Worm (Caenorhabditis elegans) whole organism, L4 larva: ENCODE measurements around the gene nspc-18.
A peak's percentile ranks its signal among the peaks of the same experiment; 100 is the strongest.

Experiments used
- F26F4.8 ChIP-seq: fragments of 200-800 bp; sonication (Bioruptor generic); conservative IDR thresholded peaks from 2 replicates; pipeline ENCODE4 v1.3.6; 2022; ENCODE audit warnings: missing genetic modification characterization, missing compliant biosample characterization
- F37D6.2 ChIP-seq: sonication (generic microtip); optimal IDR thresholded peaks from 2 replicates; lab custom pipeline; 2016; ENCODE audit warnings: mild to moderate bottlenecking, missing genetic modification characterization, missing compliant biosample characterization
- F44E2.7 ChIP-seq: fragments of 200-800 bp; sonication (Bioruptor generic); IDR thresholded peaks from 2 replicates; pipeline ENCODE4 v2.1.2; 2022; ENCODE audit warnings: missing genetic modification characterization, missing compliant biosample characterization
- T20F7.1 ChIP-seq: fragments of 200-800 bp; sonication (Bioruptor generic); optimal IDR thresholded peaks from 2 replicates; lab custom pipeline; 2018; ENCODE audit warnings: mild to moderate bottlenecking, missing genetic modification characterization, missing compliant biosample characterization
- T26A8.4 ChIP-seq: fragments of 200-800 bp; sonication (Bioruptor generic); IDR thresholded peaks from 2 replicates; pipeline ENCODE4 v1.3.6; 2022; ENCODE audit warnings: missing genetic modification characterization, missing compliant biosample characterization
- Y105C5A.15 ChIP-seq: fragments of 200-800 bp; sonication (Bioruptor generic); IDR thresholded peaks from 2 replicates; pipeline ENCODE4 v1.3.6; 2022; ENCODE audit warnings: missing genetic modification characterization, missing compliant biosample characterization
- Y48G9A.11 ChIP-seq: fragments of 200-800 bp; sonication (Bioruptor generic); IDR thresholded peaks from 2 replicates; pipeline ENCODE4 v1.3.6; 2022; ENCODE audit warnings: missing genetic modification reagents, missing genetic modification characterization, missing compliant biosample characterization
- ZK546.5 ChIP-seq, 2 experiments: sonication (generic microtip); optimal IDR thresholded peaks; 2 replicates each; lab custom pipeline; 2017; ENCODE audit warnings: missing biosample characterization in 2 of 2, missing genetic modification characterization in 2 of 2
- aha-1 ChIP-seq: fragments of 150-350 bp; peaks from one replicate; lab custom pipeline; 2014; ENCODE audit warnings: missing biosample characterization, missing genetic modification characterization
- ceh-20 ChIP-seq: fragments of 200-800 bp; sonication (Bioruptor generic); IDR thresholded peaks from 2 replicates; pipeline ENCODE4 v1.3.6; 2022; ENCODE audit warnings: missing genetic modification reagents, missing genetic modification characterization, missing compliant biosample characterization
- ceh-28 ChIP-seq: fragments of 150-350 bp; optimal IDR thresholded peaks from 2 replicates; lab custom pipeline; 2014; ENCODE audit warnings: missing biosample characterization, missing genetic modification reagents, missing genetic modification characterization
- ceh-44 ChIP-seq: fragments of 200-800 bp; sonication (Bioruptor generic); IDR thresholded peaks from 2 replicates; pipeline ENCODE4 v1.3.6; 2022; ENCODE audit warnings: missing genetic modification reagents, missing genetic modification characterization, missing compliant biosample characterization
- cey-2 ChIP-seq: sonication (generic microtip); optimal IDR thresholded peaks from 3 replicates; lab custom pipeline; 2017; ENCODE audit warnings: missing genetic modification characterization, mild to moderate bottlenecking, missing compliant biosample characterization, antibody characterized with exemption, borderline replicate concordance; ENCODE audit not compliant: insufficient read depth
- daf-16 ChIP-seq, 3 experiments: sonication (generic microtip); optimal IDR thresholded peaks; 2 replicates each; lab custom pipeline; 2016 to 2017; ENCODE audit warnings: missing genetic modification characterization in 3 of 3, missing genetic modification reagents in 3 of 3, mild to moderate bottlenecking in 2 of 3, missing compliant biosample characterization in 2 of 3, missing biosample characterization in 1 of 3, moderate library complexity in 1 of 3
- dmd-6 ChIP-seq: fragments of 200-800 bp; sonication (Bioruptor generic); IDR thresholded peaks from 2 replicates; pipeline ENCODE4 v1.3.6; 2022; ENCODE audit warnings: missing genetic modification reagents, missing genetic modification characterization, missing compliant biosample characterization
- dmd-9 ChIP-seq: fragments of 200-800 bp; sonication (Bioruptor generic); IDR thresholded peaks from 2 replicates; pipeline ENCODE4 v1.3.6; 2022; ENCODE audit warnings: missing genetic modification reagents, missing genetic modification characterization, missing compliant biosample characterization
- dve-1 ChIP-seq: sonication (generic microtip); optimal IDR thresholded peaks from 2 replicates; lab custom pipeline; 2017; ENCODE audit warnings: antibody characterized with exemption, mild to moderate bottlenecking, missing genetic modification characterization, missing compliant biosample characterization; ENCODE audit not compliant: insufficient read depth
- hif-1 ChIP-seq, 2 experiments: sonication (generic microtip); optimal IDR thresholded peaks; 2 replicates each; lab custom pipeline; 2016 to 2017; ENCODE audit warnings: missing compliant biosample characterization in 2 of 2, missing genetic modification characterization in 2 of 2, missing genetic modification reagents in 2 of 2, missing genotype in 2 of 2, mild to moderate bottlenecking in 1 of 2
- hlh-11 ChIP-seq: fragments of 200-800 bp; sonication (Bioruptor generic); optimal IDR thresholded peaks from 2 replicates; lab custom pipeline; 2018; ENCODE audit warnings: mild to moderate bottlenecking, missing genetic modification characterization, missing compliant biosample characterization
- hlh-30 ChIP-seq: sonication (generic microtip); optimal IDR thresholded peaks from 2 replicates; lab custom pipeline; 2017; ENCODE audit warnings: antibody characterized with exemption, mild to moderate bottlenecking, missing genetic modification characterization, missing compliant biosample characterization; ENCODE audit not compliant: insufficient read depth
- jun-1 ChIP-seq: fragments of 150-350 bp; optimal IDR thresholded peaks from 2 replicates; lab custom pipeline; 2014; ENCODE audit warnings: missing biosample characterization, missing genetic modification reagents, missing genetic modification characterization
- lin-29 ChIP-seq: fragments of 200-800 bp; sonication (Bioruptor generic); IDR thresholded peaks from 2 replicates; pipeline ENCODE4 v1.3.6; 2022; ENCODE audit warnings: missing genetic modification reagents, missing genetic modification characterization, missing compliant biosample characterization
- lin-38 ChIP-seq: fragments of 200-800 bp; sonication (Bioruptor generic); IDR thresholded peaks from 2 replicates; pipeline ENCODE4 v1.3.6; 2022; ENCODE audit warnings: missing genetic modification reagents, missing genetic modification characterization, missing compliant biosample characterization
- lin-39 ChIP-seq: fragments of 150-350 bp; optimal IDR thresholded peaks from 2 replicates; lab custom pipeline; 2014; ENCODE audit warnings: missing biosample characterization, missing genetic modification reagents, missing genetic modification characterization
- lir-3 ChIP-seq: sonication (generic microtip); optimal IDR thresholded peaks from 2 replicates; lab custom pipeline; 2016; ENCODE audit warnings: mild to moderate bottlenecking, missing genetic modification characterization, missing compliant biosample characterization
- madf-5 ChIP-seq, 2 experiments: fragments of 200-800 bp; sonication (Bioruptor generic); IDR thresholded peaks; 2 replicates each; pipeline ENCODE4 v1.3.6; 2022; ENCODE audit warnings: missing compliant biosample characterization in 2 of 2, missing genetic modification characterization in 2 of 2
- madf-9 ChIP-seq: fragments of 200-800 bp; sonication (Bioruptor generic); conservative IDR thresholded peaks from 2 replicates; pipeline ENCODE4 v1.3.6; 2022; ENCODE audit warnings: missing genetic modification reagents, missing genetic modification characterization, missing compliant biosample characterization
- mdl-1 ChIP-seq, 2 experiments: fragments of 150-350 bp in 1 of 2; sonication (generic microtip) in 1 of 2; optimal IDR thresholded peaks; 2 replicates each; lab custom pipeline; 2014 to 2017; ENCODE audit warnings: missing biosample characterization in 2 of 2, missing genetic modification characterization in 2 of 2
- mep-1 ChIP-seq: fragments of 150-350 bp; sonication (generic microtip); optimal IDR thresholded peaks from 3 replicates; lab custom pipeline; 2014; ENCODE audit warnings: missing biosample characterization, missing genetic modification characterization
- mxl-3 ChIP-seq: fragments of 200-800 bp; sonication (Bioruptor generic); optimal IDR thresholded peaks from 2 replicates; lab custom pipeline; 2018; ENCODE audit warnings: mild to moderate bottlenecking, missing genetic modification characterization, missing compliant biosample characterization
- nhr-10 ChIP-seq: fragments of 150-350 bp; optimal IDR thresholded peaks from 2 replicates; lab custom pipeline; 2014; ENCODE audit warnings: missing biosample characterization, missing genetic modification characterization
- nhr-11 ChIP-seq: fragments of 150-350 bp; optimal IDR thresholded peaks from 2 replicates; lab custom pipeline; 2014; ENCODE audit warnings: missing biosample characterization, missing genetic modification characterization
- nhr-111 ChIP-seq: fragments of 200-800 bp; sonication (Bioruptor generic); optimal IDR thresholded peaks from 2 replicates; lab custom pipeline; 2018; ENCODE audit warnings: mild to moderate bottlenecking, missing genetic modification characterization, missing compliant biosample characterization
- nhr-237 ChIP-seq: sonication (generic microtip); optimal IDR thresholded peaks from 2 replicates; lab custom pipeline; 2017; ENCODE audit warnings: missing biosample characterization, missing genetic modification characterization
- nhr-25 ChIP-seq: sonication (generic microtip); optimal IDR thresholded peaks from 2 replicates; lab custom pipeline; 2017; ENCODE audit warnings: missing genetic modification characterization, mild to moderate bottlenecking, missing compliant biosample characterization, antibody characterized with exemption, moderate library complexity, borderline replicate concordance; ENCODE audit not compliant: insufficient read depth
- nhr-41 ChIP-seq: fragments of 200-800 bp; sonication (Bioruptor generic); IDR thresholded peaks from 2 replicates; pipeline ENCODE4 v1.3.6; 2022; ENCODE audit warnings: missing genetic modification reagents, missing genetic modification characterization, missing compliant biosample characterization
- nhr-42 ChIP-seq: fragments of 200-800 bp; sonication (Bioruptor generic); IDR thresholded peaks from 2 replicates; pipeline ENCODE4 v1.3.6; 2022; ENCODE audit warnings: missing genetic modification characterization, missing compliant biosample characterization
- nhr-48 ChIP-seq: sonication (generic microtip); optimal IDR thresholded peaks from 2 replicates; lab custom pipeline; 2016; ENCODE audit warnings: mild to moderate bottlenecking, missing genetic modification characterization, missing compliant biosample characterization
- nhr-6 ChIP-seq: fragments of 150-350 bp; optimal IDR thresholded peaks from 2 replicates; lab custom pipeline; 2014; ENCODE audit warnings: missing biosample characterization, missing genetic modification characterization
- nhr-77 ChIP-seq: fragments of 150-350 bp; optimal IDR thresholded peaks from 2 replicates; lab custom pipeline; 2014; ENCODE audit warnings: missing biosample characterization, missing genetic modification characterization
- pha-4 ChIP-seq, 2 experiments: fragments of 150-350 bp in 1 of 2; fragments of 200-800 bp in 1 of 2; sonication (Bioruptor generic) in 1 of 2; IDR thresholded peaks in 1 of 2; optimal IDR thresholded peaks in 1 of 2; 2 replicates each; pipeline versions ENCODE4 v1.3.6 to Lab custom; 2014 to 2022; ENCODE audit warnings: missing genetic modification characterization in 2 of 2, missing genetic modification reagents in 2 of 2, missing biosample characterization in 1 of 2, missing compliant biosample characterization in 1 of 2
- pqm-1 ChIP-seq: sonication (generic microtip); optimal IDR thresholded peaks from 2 replicates; lab custom pipeline; 2017; ENCODE audit warnings: missing biosample characterization, missing genetic modification characterization
- rbr-2 ChIP-seq: sonication (generic microtip); optimal IDR thresholded peaks from 2 replicates; lab custom pipeline; 2016; ENCODE audit warnings: missing genotype, missing genetic modification characterization, missing compliant biosample characterization
- saeg-2 ChIP-seq: fragments of 200-800 bp; sonication (Bioruptor generic); IDR thresholded peaks from 2 replicates; pipeline ENCODE4 v1.3.6; 2022; ENCODE audit warnings: missing genetic modification reagents, missing genetic modification characterization, missing compliant biosample characterization
- set-16 ChIP-seq: fragments of 200-800 bp; sonication (Bioruptor generic); IDR thresholded peaks from 2 replicates; pipeline ENCODE4 v1.3.6; 2022; ENCODE audit warnings: missing genetic modification reagents, missing genetic modification characterization, missing compliant biosample characterization
- snpc-1.2 ChIP-seq: fragments of 200-800 bp; sonication (Bioruptor generic); IDR thresholded peaks from 2 replicates; pipeline ENCODE4 v1.3.6; 2022; ENCODE audit warnings: missing genetic modification reagents, missing genetic modification characterization, missing compliant biosample characterization
- unc-39 ChIP-seq: sonication (generic microtip); optimal IDR thresholded peaks from 2 replicates; lab custom pipeline; 2017; ENCODE audit warnings: missing biosample characterization, missing genetic modification characterization
- vab-7 ChIP-seq: fragments of 200-800 bp; sonication (Bioruptor generic); IDR thresholded peaks from 2 replicates; pipeline ENCODE4 v1.3.6; 2022; ENCODE audit warnings: missing genetic modification reagents, missing genetic modification characterization, missing compliant biosample characterization
- zfp-3 ChIP-seq: fragments of 200-800 bp; sonication (Bioruptor generic); conservative IDR thresholded peaks from 2 replicates; pipeline ENCODE4 v1.3.6; 2022; ENCODE audit warnings: missing genetic modification reagents, missing genetic modification characterization, missing compliant biosample characterization

nspc-18 gene

DNA sequence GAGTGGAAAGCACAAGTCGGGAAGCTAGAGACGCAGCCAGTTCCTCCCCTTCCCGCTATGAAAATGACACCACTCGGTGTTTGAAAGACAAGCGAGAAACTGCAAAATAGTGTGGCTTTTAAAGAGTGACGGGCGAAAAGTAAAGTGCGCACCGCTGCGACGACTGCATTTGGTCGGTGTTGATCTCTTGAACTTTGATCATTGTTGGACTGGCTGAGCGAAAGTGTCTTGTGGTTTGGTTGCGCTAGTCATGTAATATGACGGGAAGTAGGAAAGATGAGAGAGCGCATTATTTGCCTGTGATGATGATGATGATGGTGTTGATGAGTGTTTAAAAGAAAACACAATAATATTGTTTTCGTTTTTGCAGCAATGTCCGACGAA lies 32.8 kb upstream of the nspc-18 start (continued):
- TF ChIP-seq mdl-1 (tag; optimal IDR thresholded peaks at IDR 0.05; lab: Kevin White, UChicago) (peak; percentile 92 to 97), set-16 (GFP tag; lab: Robert Waterston, UW) (peak; percentile 49; the same call in 1 of the 2 replicates), Y48G9A.11 (GFP tag; lab: Robert Waterston, UW) (no peak), F44E2.7 (no peak), madf-5 (GFP tag; IDR thresholded peaks at IDR 0.05; lab: Robert Waterston, UW) (no peak), ZK546.5 (tag; optimal IDR thresholded peaks at IDR 0.05; lab: Kevin White, UChicago) (no peak), T20F7.1 (peak; percentile 76), nhr-111 (no peak), pha-4 (GFP tag; IDR thresholded peaks at IDR 0.05; lab: Robert Waterston, UW) (peak; percentile 94), pha-4 (tag; optimal IDR thresholded peaks at IDR 0.05; lab: Kevin White, UChicago) (peak; percentile 58), ceh-44 (no peak), mxl-3 (peak; percentile 69), nhr-48 (tag; lab: Kevin White, UChicago) (peak; percentile 95), nhr-77 (tag; lab: Kevin White, UChicago) (peak; percentile 90), nhr-6 (tag; lab: Kevin White, UChicago) (peak; percentile 82), nhr-10 (tag; lab: Kevin White, UChicago) (peak; percentile 93), lin-29 (GFP tag; lab: Robert Waterston, UW) (no peak), dmd-6 (GFP tag; lab: Robert Waterston, UW) (peak; percentile 99), lin-38 (GFP tag; lab: Robert Waterston, UW) (peak; percentile 54), rbr-2 (tag; lab: Kevin White, UChicago) (peak; percentile 82), daf-16 (GFP tag; optimal IDR thresholded peaks at IDR 0.05; lab: Kevin White, UChicago) (peak; percentile 19 to 77), daf-16 (tag; optimal IDR thresholded peaks at IDR 0.05; lab: Kevin White, UChicago) (peak; percentile 97), jun-1 (tag; lab: Kevin White, UChicago) (peak; percentile 71), dmd-9 (GFP tag; lab: Robert Waterston, UW) (peak; percentile 43; the same call in 1 of the 2 replicates), hlh-30 (tag; lab: Kevin White, UChicago) (peak; percentile 96), nhr-41 (GFP tag; lab: Robert Waterston, UW) (peak; percentile 44; the same call in 1 of the 2 replicates), unc-39 (tag; lab: Kevin White, UChicago) (no peak), pqm-1 (tag; lab: Kevin White, UChicago) (peak; percentile 71), Y105C5A.15 (GFP tag; lab: Robert Waterston, UW) (no peak), cey-2 (tag; lab: Kevin White, UChicago) (peak; percentile 54), vab-7 (GFP tag; lab: Robert Waterston, UW) (peak; percentile 53; the same call in 1 of the 2 replicates), hif-1 (tag; optimal IDR thresholded peaks at IDR 0.05; lab: Kevin White, UChicago) (peak; percentile 34 to 92), lir-3 (no peak), nhr-25 (tag; lab: Kevin White, UChicago) (peak; percentile 80), hlh-11 (tag; lab: Kevin White, UChicago) (peak; percentile 98), nhr-237 (tag; lab: Kevin White, UChicago) (peak; percentile 72), lin-39 (tag; lab: Kevin White, UChicago) (no peak), saeg-2 (peak; percentile 78; the same call in 1 of the 2 replicates), snpc-1.2 (GFP tag; lab: Robert Waterston, UW) (no peak), T26A8.4 (GFP tag; lab: Robert Waterston, UW) (peak; percentile 56; the same call in 1 of the 2 replicates), F26F4.8 (no peak), aha-1 (tag; lab: Kevin White, UChicago) (peak; percentile 99), nhr-11 (peak; percentile 83), F37D6.2 (tag; lab: Kevin White, UChicago) (peak; percentile 39), dve-1 (peak; percentile 98), mep-1 (tag; lab: Kevin White, UChicago) (peak; percentile 97), madf-9 (GFP tag; lab: Robert Waterston, UW) (peak; percentile 47), zfp-3 (GFP tag; lab: Robert Waterston, UW) (0 out of 2 replicates have a peak, but pooled peaks have one; percentile 39), nhr-42 (GFP tag; lab: Robert Waterston, UW) (peak; percentile 20; the same call in 1 of the 2 replicates), ceh-20 (GFP tag; lab: Robert Waterston, UW) (peak; percentile 87), ceh-28 (no peak)
